Fruit fly (Drosophila melanogaster): ENCODE measurements around the gene Bin1.

- TF ChIP-seq eg (GFP tag; IDR thresholded peaks at IDR 0.05), result no peak
- peak; percentile 94 for TF ChIP-seq lz (GFP tag; optimal IDR thresholded peaks at IDR 0.05)
- TF ChIP-seq Ets21C (GFP tag; optimal IDR thresholded peaks at IDR 0.05), result peak; percentile 83
Measured at dm6 chr3R:16236713-16237641, 47.6 kb upstream of the Bin1 start.

All from whole organism, prepupa.